Fruit fly (Drosophila melanogaster): Measurements from ENCODE around the gene Teh3.

Gene Teh3

dm6 chr3L:4230357-4230901 is 46.0 kb upstream of the Teh3 start (continued):
- TF ChIP-seq amos (GFP tag; IDR thresholded peaks at IDR 0.05; ENCODE audit: partially characterized antibody) (no peak), Ssrp (tag; optimal IDR thresholded peaks at IDR 0.05) (peak; percentile 96), fd64A (GFP tag; optimal IDR thresholded peaks at IDR 0.05) (peak; percentile 84), grau (tag; optimal IDR thresholded peaks at IDR 0.05) (peak; percentile 91), jing (GFP tag; optimal IDR thresholded peaks at IDR 0.05) (peak; percentile 93), CG10654 (GFP tag; optimal IDR thresholded peaks at IDR 0.05) (peak; percentile 91), CG10147 (GFP tag; optimal IDR thresholded peaks at IDR 0.05) (peak; percentile 75), run (tag; optimal IDR thresholded peaks at IDR 0.05) (peak; percentile 85), ci (GFP tag; IDR thresholded peaks at IDR 0.05) (peak; percentile 88), HmgD (GFP tag; optimal IDR thresholded peaks at IDR 0.05) (peak; percentile 84), CG2116 (GFP tag; optimal IDR thresholded peaks at IDR 0.05) (peak; percentile 73), wek (GFP tag; optimal IDR thresholded peaks at IDR 0.05) (peak; percentile 78), NfI (GFP tag; optimal IDR thresholded peaks at IDR 0.05) (peak; percentile 82), Usf (GFP tag; optimal IDR thresholded peaks at IDR 0.05) (peak; percentile 86), mam (GFP tag; optimal IDR thresholded peaks at IDR 0.05) (peak; percentile 78), Hsf (GFP tag; optimal IDR thresholded peaks at IDR 0.05) (peak; percentile 95), Adf1 (GFP tag; IDR thresholded peaks at IDR 0.05) (no peak), CG6791 (GFP tag; IDR thresholded peaks at IDR 0.05; ENCODE audit: partially characterized antibody) (no peak), CG4328 (GFP tag; optimal IDR thresholded peaks at IDR 0.05) (peak; percentile 86), crc (GFP tag; optimal IDR thresholded peaks at IDR 0.05) (peak; percentile 84), Hand (GFP tag; optimal IDR thresholded peaks at IDR 0.05) (peak; percentile 57), chif (GFP tag; optimal IDR thresholded peaks at IDR 0.05) (peak; percentile 93 to 98), CG4404 (GFP tag; IDR thresholded peaks at IDR 0.05) (peak; percentile 97), Xbp1 (GFP tag; optimal IDR thresholded peaks at IDR 0.05) (peak; percentile 93), CG11723 (GFP tag; optimal IDR thresholded peaks at IDR 0.05) (peak; percentile 87), CG9727 (GFP tag; optimal IDR thresholded peaks at IDR 0.05) (peak; percentile 98), ac (GFP tag; optimal IDR thresholded peaks at IDR 0.05) (peak; percentile 96), C15 (GFP tag; IDR thresholded peaks at IDR 0.05) (no peak), CG10959 (GFP tag; IDR thresholded peaks at IDR 0.05) (peak; percentile 95), Oaz (GFP tag; IDR thresholded peaks at IDR 0.05) (no peak; the same call in 1 of the 2 replicates), CkIIα-i1 (GFP tag; IDR thresholded peaks at IDR 0.05) (no peak), fd102C (GFP tag; optimal IDR thresholded peaks at IDR 0.05) (peak; percentile 97), CG11456 (GFP tag; IDR thresholded peaks at IDR 0.05) (peak; percentile 76), fu2 (GFP tag; optimal IDR thresholded peaks at IDR 0.05) (peak; percentile 68), pros (GFP tag; optimal IDR thresholded peaks at IDR 0.05) (peak; percentile 90), CG13296 (GFP tag; optimal IDR thresholded peaks at IDR 0.05) (peak; percentile 76), NC2α (GFP tag; optimal IDR thresholded peaks at IDR 0.05) (peak; percentile 93), MBD-R2 (GFP tag; IDR thresholded peaks at IDR 0.05) (peak; percentile 27; the same call in 1 of the 2 replicates), crp (GFP tag; optimal IDR thresholded peaks at IDR 0.05) (peak in 1 of 2 experiments; percentile 66), CG6254 (GFP tag; optimal IDR thresholded peaks at IDR 0.05) (peak; percentile 95), disco-r (GFP tag; optimal IDR thresholded peaks at IDR 0.05) (peak; percentile 78), chinmo (GFP tag; IDR thresholded peaks at IDR 0.05; ENCODE audit: partially characterized antibody) (no peak), CG2199 (GFP tag; IDR thresholded peaks at IDR 0.05) (peak; percentile 76; the same call in 2 of the 3 replicates), dmrt11E (tag; optimal IDR thresholded peaks at IDR 0.05) (peak; percentile 98), tio (GFP tag; optimal IDR thresholded peaks at IDR 0.05) (peak; percentile 93), ftz-f1 (GFP tag; optimal IDR thresholded peaks at IDR 0.05) (no peak), yki (optimal IDR thresholded peaks at IDR 0.05) (no peak), CG7372 (GFP tag; IDR thresholded peaks at IDR 0.05) (peak; percentile 79), dati (GFP tag; IDR thresholded peaks at IDR 0.05) (peak; percentile 43), sqz (GFP tag; optimal IDR thresholded peaks at IDR 0.05) (peak; percentile 93)

Measured in whole organism, embryonic.